Worm (Caenorhabditis elegans) whole organism, midembryonic: ENCODE measurements around the gene F32D8.5.

ENCODE experiments used
- T22C8.4 ChIP-seq: fragments of 200-800 bp; sonication (Bioruptor generic); IDR thresholded peaks from 2 replicates; pipeline ENCODE4 v1.3.6; 2022; ENCODE audit warnings: missing genetic modification characterization, missing compliant biosample characterization
- cog-1 ChIP-seq: sonication (generic microtip); optimal IDR thresholded peaks from 2 replicates; lab custom pipeline; 2016; ENCODE audit warnings: missing genetic modification characterization, missing compliant biosample characterization
- flt-1 ChIP-seq: fragments of 200-800 bp; sonication (Bioruptor generic); IDR thresholded peaks from 2 replicates; pipeline ENCODE4 v1.3.6; 2022; ENCODE audit warnings: missing genetic modification characterization, missing compliant biosample characterization
- klf-2 ChIP-seq: fragments of 200-800 bp; sonication (Bioruptor generic); conservative IDR thresholded peaks from 2 replicates; pipeline ENCODE4 v1.3.6; 2022; ENCODE audit warnings: missing genetic modification reagents, missing genetic modification characterization, missing compliant biosample characterization
- med-1 ChIP-seq: sonication (generic microtip); optimal IDR thresholded peaks from 2 replicates; lab custom pipeline; 2017; ENCODE audit warnings: missing genetic modification characterization, mild to moderate bottlenecking, missing compliant biosample characterization, antibody characterized with exemption, missing genetic modification reagents; ENCODE audit not compliant: insufficient read depth
- ref-1 ChIP-seq: fragments of 200-800 bp; sonication (Bioruptor generic); conservative IDR thresholded peaks from 2 replicates; pipeline ENCODE4 v1.3.6; 2022; ENCODE audit warnings: missing genetic modification reagents, missing genetic modification characterization, missing compliant biosample characterization
- tab-1 ChIP-seq: fragments of 200-800 bp; sonication (Bioruptor generic); IDR thresholded peaks from 2 replicates; pipeline ENCODE4 v1.3.6; 2022; ENCODE audit warnings: missing genetic modification characterization, missing compliant biosample characterization
- ztf-23 ChIP-seq: fragments of 200-800 bp; sonication (Bioruptor generic); IDR thresholded peaks from 2 replicates; pipeline ENCODE4 v1.3.6; 2022; ENCODE audit warnings: missing genetic modification reagents, missing genetic modification characterization, missing compliant biosample characterization
- ztf-29 ChIP-seq: fragments of 200-800 bp; sonication (Bioruptor generic); IDR thresholded peaks from 2 replicates; pipeline ENCODE4 v1.3.6; 2022; ENCODE audit warnings: missing genetic modification reagents, missing genetic modification characterization, missing compliant biosample characterization

F32D8.5 gene

ce11 chrV:10909071-10909470 lies 14.5 kb downstream of the F32D8.5 start, which contains the start of gene zzz-1:
TSS of gene zzz-1 (minus strand) at chrV:10909171.
- no peak for TF ChIP-seq klf-2 (GFP tag; lab: Robert Waterston, UW)
- no peak for TF ChIP-seq tab-1 (GFP tag; lab: Robert Waterston, UW)
- no peak for TF ChIP-seq flt-1 (GFP tag; lab: Robert Waterston, UW)
- no peak for TF ChIP-seq ref-1 (GFP tag; lab: Robert Waterston, UW)
- TF ChIP-seq cog-1 (tag; lab: Kevin White, UChicago): no peak
- no peak for TF ChIP-seq T22C8.4

DNA sequence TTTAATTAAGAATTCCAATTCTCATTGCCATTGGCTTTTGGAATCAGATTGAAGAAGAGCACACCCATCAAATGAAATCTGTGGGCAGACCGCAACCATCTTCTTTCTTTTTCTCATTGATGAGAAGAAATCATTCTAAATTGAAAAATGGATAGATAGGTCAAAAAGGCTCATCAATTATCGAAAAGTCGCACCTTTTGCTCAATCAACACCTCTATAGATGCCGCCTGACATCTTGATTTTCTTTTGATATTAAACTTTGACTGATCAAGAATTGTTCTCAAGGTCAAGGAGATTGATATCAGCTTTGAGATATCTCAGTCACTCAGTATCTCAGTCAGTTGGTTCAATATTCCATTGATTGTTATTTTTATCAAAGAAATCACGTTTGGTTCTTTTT lies 15.4 kb downstream of the F32D8.5 start:
- no peak for TF ChIP-seq ztf-29 (GFP tag; lab: Robert Waterston, UW)

DNA sequence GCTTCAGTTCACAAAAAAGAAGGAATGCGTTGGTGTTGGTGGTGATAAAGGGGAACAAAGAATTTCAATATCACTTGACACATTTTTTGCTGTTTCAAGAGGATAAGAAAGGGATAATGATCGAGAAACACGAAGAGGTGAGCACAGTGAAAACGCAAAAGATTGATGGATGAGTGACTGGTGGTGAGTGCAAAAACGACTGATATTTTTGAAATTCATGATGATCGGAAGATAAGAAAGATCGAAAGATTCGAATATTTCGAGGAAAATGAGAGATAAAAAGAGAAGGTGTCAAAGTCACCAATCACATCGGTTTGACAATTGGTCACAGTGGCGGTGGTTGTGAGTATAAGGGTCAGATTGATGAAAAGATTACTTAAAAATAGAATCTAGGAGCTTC lies 21.3 kb downstream of the F32D8.5 start:
- no peak for TF ChIP-seq ref-1 (GFP tag; lab: Robert Waterston, UW)
- TF ChIP-seq flt-1 (GFP tag; lab: Robert Waterston, UW): no peak
- TF ChIP-seq ztf-29 (GFP tag; lab: Robert Waterston, UW): no peak
- TF ChIP-seq ztf-23: no peak
- TF ChIP-seq med-1 (GFP tag; lab: Kevin White, UChicago): no peak
- TF ChIP-seq klf-2 (GFP tag; lab: Robert Waterston, UW): no peak
- no peak for TF ChIP-seq cog-1 (tag; lab: Kevin White, UChicago)

- TF ChIP-seq klf-2 (GFP tag; lab: Robert Waterston, UW) (no peak), T22C8.4 (no peak), ztf-23 (no peak), tab-1 (GFP tag; lab: Robert Waterston, UW) (no peak)
These were observed 23.8 kb downstream of the F32D8.5 start, which contains the start of gene F58B4.2 for ce11 chrV:10918373-10918772. TSS of gene F58B4.2 (minus strand) at chrV:10918473.

DNA sequence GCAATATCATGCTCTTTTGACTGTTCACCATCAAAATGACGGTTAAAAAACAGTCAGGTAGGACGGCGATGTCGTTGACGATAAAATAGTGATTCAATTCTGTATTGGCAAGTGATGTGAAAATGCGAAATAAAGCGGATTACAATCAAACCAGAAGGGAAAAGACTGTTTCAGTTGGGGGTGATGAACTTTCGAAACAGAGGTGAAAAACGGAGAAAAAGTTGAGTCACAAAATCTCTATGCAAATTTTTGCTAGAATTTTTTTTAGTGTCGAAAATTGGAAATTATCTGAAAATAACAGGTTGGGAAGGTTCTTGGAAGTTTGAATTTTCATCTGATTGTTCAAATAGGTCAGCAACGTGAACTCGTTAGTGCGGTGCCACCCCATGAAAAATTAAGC lies 27.1 kb downstream of the F32D8.5 start, which contains the start of gene nas-31:
TSS of gene nas-31 (minus strand) at position 101 of the 400 bp plus-strand sequence.
- TF ChIP-seq T22C8.4: no peak
- TF ChIP-seq ztf-29 (GFP tag; lab: Robert Waterston, UW): no peak
- no peak for TF ChIP-seq flt-1 (GFP tag; lab: Robert Waterston, UW)
- TF ChIP-seq ref-1 (GFP tag; lab: Robert Waterston, UW): no peak
- no peak for TF ChIP-seq med-1 (GFP tag; lab: Kevin White, UChicago)
- TF ChIP-seq ztf-23: no peak
- TF ChIP-seq klf-2 (GFP tag; lab: Robert Waterston, UW): no peak

- TF ChIP-seq flt-1 (GFP tag; lab: Robert Waterston, UW) (no peak), cog-1 (tag; lab: Kevin White, UChicago) (no peak), klf-2 (GFP tag; lab: Robert Waterston, UW) (no peak), ztf-29 (GFP tag; lab: Robert Waterston, UW) (no peak), ref-1 (GFP tag; lab: Robert Waterston, UW) (no peak), med-1 (GFP tag; lab: Kevin White, UChicago) (no peak), ztf-23 (no peak), tab-1 (GFP tag; lab: Robert Waterston, UW) (no peak), T22C8.4 (no peak)
These were observed 28.6 kb downstream of the F32D8.5 start, which contains the start of gene F58B4.7 for ce11 chrV:10923229-10923628. TSS of gene F58B4.7 (minus strand) at chrV:10923329.

- no peak for TF ChIP-seq med-1 (GFP tag; lab: Kevin White, UChicago)
These were observed 30.1 kb downstream of the F32D8.5 start, which contains the start of gene F58B4.6 for ce11 chrV:10924731-10925130. TSS of gene F58B4.6 (plus strand) at chrV:10925031.

DNA sequence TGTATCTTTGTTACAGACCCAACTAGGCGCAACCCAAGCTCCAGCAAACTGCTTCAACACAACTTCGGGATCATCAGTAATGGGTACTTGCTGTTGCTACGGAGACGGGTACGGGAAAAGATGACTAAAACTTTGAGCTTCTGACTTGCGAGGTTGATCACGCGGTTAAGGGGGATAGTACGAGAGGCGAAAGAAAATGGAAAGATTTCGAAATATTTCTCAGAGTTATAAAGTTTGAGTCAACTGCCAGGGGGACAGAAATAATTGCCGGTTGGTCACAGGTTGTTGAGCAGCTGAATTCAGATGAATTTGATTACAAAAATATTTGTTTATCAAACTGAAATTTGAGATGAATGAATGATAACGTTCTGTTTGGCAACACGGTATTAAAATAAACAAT lies 31.1 kb downstream of the F32D8.5 start:
- TF ChIP-seq cog-1 (tag; lab: Kevin White, UChicago) (no peak), klf-2 (GFP tag; lab: Robert Waterston, UW) (no peak), ref-1 (GFP tag; lab: Robert Waterston, UW) (no peak), flt-1 (GFP tag; lab: Robert Waterston, UW) (no peak), ztf-29 (GFP tag; lab: Robert Waterston, UW) (no peak)

DNA sequence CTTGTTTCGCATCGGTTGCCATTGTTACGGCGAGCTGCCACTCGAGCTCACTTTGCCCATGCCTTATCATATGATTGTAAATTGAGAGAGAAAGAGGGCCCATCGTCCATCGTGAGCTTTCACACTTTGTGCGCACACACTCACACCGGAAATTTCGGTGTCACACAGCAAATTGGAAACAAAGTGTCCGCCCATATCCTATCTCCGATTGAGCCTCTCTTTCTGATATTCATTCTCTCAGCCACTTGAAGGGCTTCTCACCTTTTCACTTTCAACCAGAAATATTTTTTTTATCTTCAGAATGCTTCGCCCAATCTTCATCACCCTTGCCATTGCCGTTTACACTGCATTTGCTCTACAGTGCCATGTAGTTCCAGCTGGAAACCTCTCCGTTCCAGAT lies 34.9 kb downstream of the F32D8.5 start, which contains the start of gene F58B4.3:
TSS of gene F58B4.3 (plus strand) at position 301 of the 400 bp plus-strand sequence.
- TF ChIP-seq ztf-29 (GFP tag; lab: Robert Waterston, UW) (no peak), tab-1 (GFP tag; lab: Robert Waterston, UW) (no peak), ref-1 (GFP tag; lab: Robert Waterston, UW) (no peak)

DNA sequence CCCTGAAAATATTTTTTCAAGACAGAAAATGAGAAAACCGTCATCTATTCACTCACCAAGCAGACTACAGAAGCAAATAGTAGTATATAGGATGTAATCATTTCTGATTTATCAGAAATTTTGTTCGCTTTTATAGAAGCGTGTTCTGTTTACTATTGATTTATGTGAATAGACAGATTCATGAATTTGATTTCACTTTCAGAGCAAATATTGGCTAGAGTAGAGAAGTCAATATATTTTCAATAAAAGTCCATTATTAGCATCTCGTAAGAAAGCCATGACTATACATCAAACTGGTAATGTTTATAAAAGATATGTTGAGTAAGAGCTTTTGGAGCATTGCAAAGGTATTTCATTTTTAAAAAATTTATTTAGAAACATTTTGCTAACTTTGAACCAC lies 36.6 kb downstream of the F32D8.5 start, which contains the start of gene scvp-1:
TSS of gene scvp-1 (minus strand) at position 101 of the 400 bp plus-strand sequence.
- TF ChIP-seq flt-1 (GFP tag; lab: Robert Waterston, UW): no peak
- TF ChIP-seq ztf-29 (GFP tag; lab: Robert Waterston, UW): no peak
- TF ChIP-seq tab-1 (GFP tag; lab: Robert Waterston, UW): no peak
- no peak for TF ChIP-seq klf-2 (GFP tag; lab: Robert Waterston, UW)
- no peak for TF ChIP-seq ref-1 (GFP tag; lab: Robert Waterston, UW)
- no peak for TF ChIP-seq med-1 (GFP tag; lab: Kevin White, UChicago)
- no peak for TF ChIP-seq T22C8.4
- TF ChIP-seq ztf-23: no peak
- no peak for TF ChIP-seq cog-1 (tag; lab: Kevin White, UChicago)

ce11 chrV:10932411-10932810 lies 37.8 kb downstream of the F32D8.5 start, which contains the start of gene F58B4.5:
TSS of gene F58B4.5 (plus strand) at chrV:10932693.
- TF ChIP-seq flt-1 (GFP tag; lab: Robert Waterston, UW) (no peak), T22C8.4 (no peak), ztf-29 (GFP tag; lab: Robert Waterston, UW) (no peak), tab-1 (GFP tag; lab: Robert Waterston, UW) (no peak), cog-1 (tag; lab: Kevin White, UChicago) (no peak), ref-1 (GFP tag; lab: Robert Waterston, UW) (no peak), klf-2 (GFP tag; lab: Robert Waterston, UW) (no peak), med-1 (GFP tag; lab: Kevin White, UChicago) (no peak), ztf-23 (no peak)
